Fruit fly (Drosophila melanogaster) whole organism, embryonic: Measurements from ENCODE around the gene CG43750.

Source experiments
- Antp ChIP-seq: fragments of 200-800 bp; sonication (Bioruptor generic); optimal IDR thresholded peaks from 3 replicates; lab custom pipeline; 2016; ENCODE audit warnings: missing biosample characterization, missing genetic modification characterization
- CG10543 ChIP-seq: fragments of 200-800 bp; sonication (Bioruptor generic); optimal IDR thresholded peaks from 3 replicates; lab custom pipeline; 2017; ENCODE audit warnings: missing biosample characterization, mild to moderate bottlenecking, missing genetic modification characterization, moderate library complexity
- CG10565 ChIP-seq: fragments of 200-800 bp; sonication (Bioruptor generic); optimal IDR thresholded peaks from 3 replicates; lab custom pipeline; 2016; ENCODE audit warnings: missing biosample characterization, mild to moderate bottlenecking, missing genetic modification characterization
- CG11398 ChIP-seq: fragments of 200-800 bp; sonication (Bioruptor generic); optimal IDR thresholded peaks from 2 replicates; lab custom pipeline; 2016; ENCODE audit warnings: missing biosample characterization, missing genetic modification characterization
- CG11560 ChIP-seq: fragments of 200-800 bp; sonication (Bioruptor generic); IDR thresholded peaks from 3 replicates; pipeline ENCODE4 v1.3.6; 2022; ENCODE audit warnings: missing biosample characterization, missing genetic modification characterization
- CG13123 ChIP-seq: fragments of 200-800 bp; sonication (Bioruptor generic); optimal IDR thresholded peaks from 2 replicates; lab custom pipeline; 2016; ENCODE audit warnings: missing biosample characterization, missing genetic modification characterization
- CG16815 ChIP-seq: fragments of 200-800 bp; sonication (Bioruptor generic); optimal IDR thresholded peaks from 3 replicates; lab custom pipeline; 2017; ENCODE audit warnings: missing biosample characterization, mild to moderate bottlenecking, missing genetic modification characterization
- CG18011 ChIP-seq: fragments of 200-800 bp; sonication (Bioruptor generic); optimal IDR thresholded peaks from 2 replicates; lab custom pipeline; 2017; ENCODE audit warnings: missing biosample characterization, missing genetic modification characterization, mild to moderate bottlenecking, moderate library complexity, missing genotype
- CG18599 ChIP-seq: fragments of 200-800 bp; sonication (Bioruptor generic); optimal IDR thresholded peaks from 3 replicates; lab custom pipeline; 2017; ENCODE audit warnings: missing biosample characterization, missing genetic modification characterization, mild to moderate bottlenecking, moderate library complexity, missing genetic modification reagents
- CG18619 ChIP-seq: fragments of 200-800 bp; sonication (Bioruptor generic); optimal IDR thresholded peaks from 3 replicates; lab custom pipeline; 2017; ENCODE audit warnings: missing biosample characterization, mild to moderate bottlenecking, missing genetic modification characterization
- CG2199 ChIP-seq: fragments of 200-800 bp; sonication (Bioruptor generic); IDR thresholded peaks from 3 replicates; pipeline ENCODE4 v1.3.6; 2022; ENCODE audit warnings: missing biosample characterization, missing genetic modification characterization
- CG2889 ChIP-seq: fragments of 200-800 bp; sonication (Bioruptor generic); IDR thresholded peaks from 3 replicates; pipeline ENCODE4 v1.3.6; 2022; ENCODE audit warnings: missing biosample characterization, missing genetic modification characterization
- CG32532 ChIP-seq: fragments of 200-800 bp; sonication (Bioruptor generic); IDR thresholded peaks from 2 replicates; pipeline ENCODE4 v1.3.6; 2022; ENCODE audit warnings: missing biosample characterization, missing genetic modification characterization
- CG32767 ChIP-seq: fragments of 200-800 bp; sonication (Bioruptor generic); IDR thresholded peaks from 2 replicates; pipeline ENCODE4 v1.3.6; 2022; ENCODE audit warnings: missing biosample characterization, missing genetic modification characterization
- CG34422 ChIP-seq: fragments of 200-800 bp; sonication (Bioruptor generic); IDR thresholded peaks from 3 replicates; pipeline ENCODE4 v1.3.6; 2022; ENCODE audit warnings: missing biosample characterization, missing genetic modification characterization
- CG3847 ChIP-seq: fragments of 200-800 bp; sonication (Bioruptor generic); IDR thresholded peaks from 2 replicates; pipeline ENCODE4 v1.3.6; 2022; ENCODE audit warnings: missing biosample characterization, missing genetic modification characterization
- CG4617 ChIP-seq: fragments of 200-800 bp; sonication (Bioruptor generic); optimal IDR thresholded peaks from 3 replicates; lab custom pipeline; 2016; ENCODE audit warnings: missing biosample characterization, missing genetic modification characterization, borderline replicate concordance
- CG4707 ChIP-seq: fragments of 200-800 bp; sonication (Bioruptor generic); optimal IDR thresholded peaks from 2 replicates; lab custom pipeline; 2018; ENCODE audit warnings: missing biosample characterization, mild to moderate bottlenecking, missing genetic modification characterization, moderate library complexity
- CG6272 ChIP-seq: fragments of 200-800 bp; sonication (Bioruptor generic); IDR thresholded peaks from 2 replicates; pipeline ENCODE4 v1.3.6; 2022; ENCODE audit warnings: missing biosample characterization, missing genetic modification characterization
- CG7745 ChIP-seq: fragments of 200-800 bp; sonication (Bioruptor generic); optimal IDR thresholded peaks from 2 replicates; lab custom pipeline; 2018; ENCODE audit warnings: missing biosample characterization, mild to moderate bottlenecking, missing genetic modification characterization, moderate library complexity
- CG8765 ChIP-seq: fragments of 200-800 bp; sonication (Bioruptor generic); IDR thresholded peaks from 2 replicates; pipeline ENCODE4 v1.3.6; 2022; ENCODE audit warnings: missing biosample characterization, missing genetic modification characterization
- CG9817 ChIP-seq: fragments of 200-800 bp; sonication (Bioruptor generic); optimal IDR thresholded peaks from 2 replicates; lab custom pipeline; 2018; ENCODE audit warnings: missing biosample characterization, mild to moderate bottlenecking, missing genetic modification characterization, moderate library complexity
- CkIIα-i1 ChIP-seq: fragments of 200-800 bp; sonication (Bioruptor generic); IDR thresholded peaks from 2 replicates; pipeline ENCODE4 v1.3.6; 2022; ENCODE audit warnings: missing biosample characterization, missing genetic modification characterization
- D19A ChIP-seq: fragments of 200-800 bp; optimal IDR thresholded peaks from 3 replicates; lab custom pipeline; 2019; ENCODE audit warnings: missing biosample characterization, mild to moderate bottlenecking, missing genetic modification characterization, moderate library complexity
- Dp ChIP-seq: fragments of 200-800 bp; sonication (Bioruptor generic); optimal IDR thresholded peaks from 2 replicates; lab custom pipeline; 2018; ENCODE audit warnings: missing biosample characterization, mild to moderate bottlenecking, missing genetic modification characterization, moderate library complexity
- E2f2 ChIP-seq: fragments of 200-800 bp; sonication (Bioruptor generic); IDR thresholded peaks from 2 replicates; pipeline ENCODE4 v1.3.6; 2022; ENCODE audit warnings: missing biosample characterization, missing genetic modification characterization
- H2.0 ChIP-seq: fragments of 200-800 bp; sonication (Bioruptor generic); IDR thresholded peaks from 2 replicates; pipeline ENCODE4 v1.3.6; 2022; ENCODE audit warnings: missing biosample characterization, missing genetic modification characterization
- HLHmδ ChIP-seq: fragments of 200-800 bp; sonication (Bioruptor generic); optimal IDR thresholded peaks from 2 replicates; lab custom pipeline; 2018; ENCODE audit warnings: missing biosample characterization, mild to moderate bottlenecking, missing genetic modification characterization, moderate library complexity
- Pdp1 ChIP-seq, 2 experiments: fragments of 200-800 bp; sonication (Bioruptor generic); optimal IDR thresholded peaks; 3 replicates each; lab custom pipeline; 2016; ENCODE audit warnings: missing biosample characterization in 2 of 2, missing genetic modification characterization in 2 of 2, mild to moderate bottlenecking in 1 of 2, moderate library complexity in 1 of 2
- Ptx1 ChIP-seq: fragments of 200-800 bp; sonication (Bioruptor generic); IDR thresholded peaks from 2 replicates; pipeline ENCODE4 v1.3.6; 2022; ENCODE audit warnings: missing biosample characterization, missing genetic modification characterization
- Sry-δ ChIP-seq: fragments of 200-800 bp; sonication (Bioruptor generic); optimal IDR thresholded peaks from 2 replicates; lab custom pipeline; 2016; ENCODE audit warnings: missing biosample characterization, missing genetic modification characterization
- Usf ChIP-seq: fragments of 200-800 bp; sonication (Bioruptor generic); optimal IDR thresholded peaks from 2 replicates; lab custom pipeline; 2017; ENCODE audit warnings: missing genotype, missing biosample characterization, missing genetic modification characterization
- Vsx1 ChIP-seq: fragments of 200-800 bp; sonication (Bioruptor generic); optimal IDR thresholded peaks from 2 replicates; lab custom pipeline; 2017; ENCODE audit warnings: missing biosample characterization, mild to moderate bottlenecking, missing genetic modification characterization, missing genetic modification reagents
- aop ChIP-seq: fragments of 200-800 bp; sonication (Bioruptor generic); IDR thresholded peaks from 2 replicates; pipeline ENCODE4 v1.3.6; 2022; ENCODE audit warnings: missing biosample characterization, missing genetic modification characterization
- bsh ChIP-seq, 2 experiments: fragments of 200-800 bp; sonication (Bioruptor generic); optimal IDR thresholded peaks; 2 replicates each; lab custom pipeline; 2017 to 2018; ENCODE audit warnings: mild to moderate bottlenecking in 2 of 2, missing biosample characterization in 2 of 2, missing genetic modification characterization in 2 of 2, moderate library complexity in 1 of 2
- crc ChIP-seq: fragments of 200-800 bp; sonication (Bioruptor generic); optimal IDR thresholded peaks from 2 replicates; lab custom pipeline; 2016; ENCODE audit warnings: missing biosample characterization, missing genetic modification characterization
- fd64A ChIP-seq: fragments of 200-800 bp; sonication (Bioruptor generic); optimal IDR thresholded peaks from 3 replicates; lab custom pipeline; 2018; ENCODE audit warnings: missing biosample characterization, mild to moderate bottlenecking, missing genetic modification characterization
- gce ChIP-seq: fragments of 200-800 bp; sonication (Bioruptor generic); IDR thresholded peaks from 3 replicates; pipeline ENCODE4 v1.3.6; 2022; ENCODE audit warnings: missing biosample characterization, missing genetic modification characterization
- gsb-n ChIP-seq: fragments of 200-800 bp; sonication (Bioruptor generic); optimal IDR thresholded peaks from 3 replicates; lab custom pipeline; 2018; ENCODE audit warnings: missing biosample characterization, mild to moderate bottlenecking, missing genetic modification characterization
- lola ChIP-seq, 3 experiments: fragments of >200 bp in 2 of 3; fragments of 200-800 bp in 1 of 3; sonication (Bioruptor generic) in 1 of 3; optimal IDR thresholded peaks; 2 replicates each; lab custom pipeline; 2017 to 2019; ENCODE audit warnings: missing biosample characterization in 3 of 3, missing genetic modification characterization in 3 of 3, mild to moderate bottlenecking in 1 of 3, moderate library complexity in 1 of 3
- lov ChIP-seq, 2 experiments: fragments of 200-800 bp in 1 of 2; fragments of >200 bp in 1 of 2; sonication (Bioruptor generic) in 1 of 2; IDR thresholded peaks in 1 of 2; optimal IDR thresholded peaks in 1 of 2; 2 replicates in 1 of 2; 3 replicates in 1 of 2; pipeline versions ENCODE4 v1.3.6 to Lab custom; 2017 to 2022; ENCODE audit warnings: missing biosample characterization in 1 of 2, missing genetic modification characterization in 1 of 2
- pita ChIP-seq: fragments of 200-800 bp; sonication (Bioruptor generic); optimal IDR thresholded peaks from 2 replicates; lab custom pipeline; 2017; ENCODE audit warnings: missing biosample characterization, mild to moderate bottlenecking, missing genetic modification characterization
- sens ChIP-seq: fragments of 200-800 bp; sonication (Bioruptor generic); peaks from one replicate; lab custom pipeline; 2016; ENCODE audit warnings: missing biosample characterization, missing genetic modification characterization
- sima ChIP-seq: fragments of 200-800 bp; sonication (Bioruptor generic); optimal IDR thresholded peaks from 2 replicates; lab custom pipeline; 2016; ENCODE audit warnings: missing biosample characterization, missing genetic modification characterization
- slbo ChIP-seq: fragments of 200-800 bp; sonication (Bioruptor generic); IDR thresholded peaks from 2 replicates; pipeline ENCODE4 v1.3.6; 2022; ENCODE audit warnings: missing biosample characterization, missing genetic modification characterization
- sqz ChIP-seq: fragments of 200-800 bp; sonication (Bioruptor generic); optimal IDR thresholded peaks from 3 replicates; lab custom pipeline; 2018; ENCODE audit warnings: missing biosample characterization, mild to moderate bottlenecking, missing genetic modification characterization
- stc ChIP-seq: fragments of 200-800 bp; sonication (Bioruptor generic); IDR thresholded peaks from 2 replicates; pipeline ENCODE4 v1.3.6; 2022; ENCODE audit warnings: missing biosample characterization, missing genetic modification characterization
- unpg ChIP-seq: fragments of 200-800 bp; sonication (Bioruptor generic); optimal IDR thresholded peaks from 3 replicates; lab custom pipeline; 2018; ENCODE audit warnings: missing biosample characterization, mild to moderate bottlenecking, missing genetic modification characterization, moderate library complexity
- z ChIP-seq: fragments of 200-800 bp; sonication (Bioruptor generic); IDR thresholded peaks from 3 replicates; pipeline ENCODE4 v1.3.6; 2022; ENCODE audit warnings: missing biosample characterization, missing genetic modification characterization
- zen ChIP-seq: fragments of 200-800 bp; sonication (Bioruptor generic); optimal IDR thresholded peaks from 3 replicates; lab custom pipeline; 2018; ENCODE audit warnings: missing biosample characterization, mild to moderate bottlenecking, missing genetic modification characterization, moderate library complexity

CG43750 gene

dm6 chr2L:2420490-2420889 lies 30.0 kb upstream of the CG43750 start, which contains the start of gene CG9886 (continued):
- TF ChIP-seq CG11560 (tag; lab: Robert Waterston, UW), result no peak
- TF ChIP-seq zen (tag; lab: Kevin White, UChicago), result peak; percentile 76
- peak; percentile 78 for TF ChIP-seq E2f2
- peak; percentile 86 for TF ChIP-seq sens (GFP tag; lab: Kevin White, UChicago)
- peak; percentile 70 for TF ChIP-seq Dp (GFP tag; lab: Kevin White, UChicago)
- TF ChIP-seq Sry-δ (GFP tag; lab: Kevin White, UChicago), result no peak
- TF ChIP-seq Usf, result no peak
- TF ChIP-seq fd64A (GFP tag; lab: Kevin White, UChicago), result no peak
- TF ChIP-seq gce (GFP tag; lab: Robert Waterston, UW), result no peak
- TF ChIP-seq CG16815 (GFP tag; lab: Kevin White, UChicago), result peak; percentile 20
- peak; percentile 34 for TF ChIP-seq CG18619 (GFP tag; lab: Kevin White, UChicago)
- no peak for TF ChIP-seq CG2889 (GFP tag; lab: Robert Waterston, UW)
- peak; percentile 71 for TF ChIP-seq CG18599 (GFP tag; lab: Kevin White, UChicago)
- TF ChIP-seq CG18011, result peak; percentile 98
- peak; percentile 29 for TF ChIP-seq CG13123 (GFP tag; lab: Kevin White, UChicago)
- peak; percentile 72 for TF ChIP-seq gsb-n
- TF ChIP-seq unpg (GFP tag; lab: Kevin White, UChicago), result peak; percentile 87
- TF ChIP-seq CG4617 (GFP tag; lab: Kevin White, UChicago), result peak; percentile 62
- TF ChIP-seq Ptx1 (GFP tag; lab: Robert Waterston, UW), result peak; percentile 56
- peak in 1 of 2 experiments; percentile 76 for TF ChIP-seq bsh (GFP tag; optimal IDR thresholded peaks at IDR 0.05; lab: Kevin White, UChicago)
- TF ChIP-seq CG2199, result no peak
- 0 out of 2 replicates have a peak, but pooled peaks have one; percentile 27 for TF ChIP-seq stc (GFP tag; lab: Robert Waterston, UW)
- no peak for TF ChIP-seq CG4707 (GFP tag; lab: Kevin White, UChicago)
- TF ChIP-seq CkIIα-i1, result no peak
- no peak for TF ChIP-seq CG6272 (GFP tag; lab: Robert Waterston, UW)
- peak in 1 of 2 experiments; percentile 76 for TF ChIP-seq Pdp1 (GFP tag; optimal IDR thresholded peaks at IDR 0.05; lab: Kevin White, UChicago)
- no peak for TF ChIP-seq CG10565 (GFP tag; lab: Kevin White, UChicago)
- TF ChIP-seq Antp (GFP tag; lab: Kevin White, UChicago), result no peak
- TF ChIP-seq lov (optimal IDR thresholded peaks at IDR 0.05; lab: Kevin White, UChicago), result no peak
- no peak for TF ChIP-seq lov (GFP tag; IDR thresholded peaks at IDR 0.05; lab: Robert Waterston, UW)
- TF ChIP-seq CG32532 (GFP tag; lab: Robert Waterston, UW), result peak; percentile 70
- TF ChIP-seq HLHmδ (GFP tag; lab: Kevin White, UChicago), result no peak
- no peak for TF ChIP-seq pita (GFP tag; lab: Kevin White, UChicago)
- peak; percentile 3 for TF ChIP-seq CG10543 (GFP tag; lab: Kevin White, UChicago)
- TF ChIP-seq sqz (GFP tag; lab: Kevin White, UChicago), result no peak
- peak; percentile 36; the same call in 1 of the 2 replicates for TF ChIP-seq CG3847 (GFP tag; lab: Robert Waterston, UW)
- TF ChIP-seq CG32767 (GFP tag; lab: Robert Waterston, UW), result peak; percentile 54; the same call in 1 of the 2 replicates
- peak; percentile 41; the same call in 1 of the 2 replicates for TF ChIP-seq H2.0 (GFP tag; lab: Robert Waterston, UW)
- TF ChIP-seq aop (GFP tag; lab: Robert Waterston, UW), result no peak
- TF ChIP-seq Vsx1 (GFP tag; lab: Kevin White, UChicago), result peak; percentile 44
- TF ChIP-seq CG8765, result no peak
- TF ChIP-seq crc (GFP tag; lab: Kevin White, UChicago), result no peak
- no peak for TF ChIP-seq CG7745 (tag; lab: Kevin White, UChicago)
- TF ChIP-seq D19A (tag; lab: Kevin White, UChicago), result no peak
- TF ChIP-seq CG34422 (GFP tag; lab: Robert Waterston, UW), result no peak
- no peak for TF ChIP-seq CG11398 (GFP tag; lab: Kevin White, UChicago)
- no peak for TF ChIP-seq z (GFP tag; lab: Robert Waterston, UW)
- peak; percentile 70 for TF ChIP-seq CG9817 (tag; lab: Kevin White, UChicago)
- TF ChIP-seq slbo (GFP tag; lab: Robert Waterston, UW), result peak; percentile 68
- no peak for TF ChIP-seq lola (GFP tag; optimal IDR thresholded peaks at IDR 0.05; lab: Kevin White, UChicago)
- no peak for TF ChIP-seq sima (GFP tag; lab: Kevin White, UChicago)
